Worm (Caenorhabditis elegans) whole organism, midembryonic: Measurements from ENCODE around the gene kcc-1.

Source experiments
- T22C8.4 ChIP-seq: fragments of 200-800 bp; sonication (Bioruptor generic); IDR thresholded peaks from 2 replicates; pipeline ENCODE4 v1.3.6; 2022; ENCODE audit warnings: missing genetic modification characterization, missing compliant biosample characterization
- cog-1 ChIP-seq: sonication (generic microtip); optimal IDR thresholded peaks from 2 replicates; lab custom pipeline; 2016; ENCODE audit warnings: missing genetic modification characterization, missing compliant biosample characterization
- flt-1 ChIP-seq: fragments of 200-800 bp; sonication (Bioruptor generic); IDR thresholded peaks from 2 replicates; pipeline ENCODE4 v1.3.6; 2022; ENCODE audit warnings: missing genetic modification characterization, missing compliant biosample characterization
- klf-2 ChIP-seq: fragments of 200-800 bp; sonication (Bioruptor generic); conservative IDR thresholded peaks from 2 replicates; pipeline ENCODE4 v1.3.6; 2022; ENCODE audit warnings: missing genetic modification reagents, missing genetic modification characterization, missing compliant biosample characterization
- med-1 ChIP-seq: sonication (generic microtip); optimal IDR thresholded peaks from 2 replicates; lab custom pipeline; 2017; ENCODE audit warnings: missing genetic modification characterization, mild to moderate bottlenecking, missing compliant biosample characterization, antibody characterized with exemption, missing genetic modification reagents; ENCODE audit not compliant: insufficient read depth
- ref-1 ChIP-seq: fragments of 200-800 bp; sonication (Bioruptor generic); conservative IDR thresholded peaks from 2 replicates; pipeline ENCODE4 v1.3.6; 2022; ENCODE audit warnings: missing genetic modification reagents, missing genetic modification characterization, missing compliant biosample characterization
- tab-1 ChIP-seq: fragments of 200-800 bp; sonication (Bioruptor generic); IDR thresholded peaks from 2 replicates; pipeline ENCODE4 v1.3.6; 2022; ENCODE audit warnings: missing genetic modification characterization, missing compliant biosample characterization
- ztf-23 ChIP-seq: fragments of 200-800 bp; sonication (Bioruptor generic); IDR thresholded peaks from 2 replicates; pipeline ENCODE4 v1.3.6; 2022; ENCODE audit warnings: missing genetic modification reagents, missing genetic modification characterization, missing compliant biosample characterization
- ztf-29 ChIP-seq: fragments of 200-800 bp; sonication (Bioruptor generic); IDR thresholded peaks from 2 replicates; pipeline ENCODE4 v1.3.6; 2022; ENCODE audit warnings: missing genetic modification reagents, missing genetic modification characterization, missing compliant biosample characterization

kcc-1 gene

DNA sequence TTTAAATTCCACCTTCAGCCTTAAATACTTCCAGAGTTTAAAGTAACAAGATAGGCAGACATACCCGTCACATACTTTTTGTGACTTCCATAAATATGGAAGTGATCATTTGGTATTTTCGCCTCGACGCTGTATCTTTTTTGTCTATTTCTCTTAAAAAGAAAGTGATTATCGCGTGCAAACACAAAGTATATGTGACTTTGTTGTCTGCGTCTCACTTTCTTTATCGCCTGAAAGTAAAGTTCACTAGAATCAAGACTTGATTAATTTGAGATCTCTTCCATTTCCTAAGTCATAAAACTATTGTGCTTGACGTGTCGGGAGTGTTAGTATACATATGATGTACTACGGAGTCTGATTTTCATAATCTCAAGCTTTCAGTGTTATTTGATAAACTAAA, 52.2 kb downstream of the kcc-1 start, which contains the start of gene C06E4.6:
Gene C06E4.6 (minus strand): TSS at position 51 of the 400 bp plus-strand sequence.
- no peak for TF ChIP-seq ref-1 (GFP tag; lab: Robert Waterston, UW)
- no peak for TF ChIP-seq med-1
- TF ChIP-seq ztf-29 = no peak
- no peak for TF ChIP-seq tab-1 (GFP tag; lab: Robert Waterston, UW)
- no peak for TF ChIP-seq ztf-23
- TF ChIP-seq flt-1 = no peak
- TF ChIP-seq cog-1 = no peak
- TF ChIP-seq T22C8.4 = no peak
- TF ChIP-seq klf-2 (GFP tag; lab: Robert Waterston, UW) = no peak

ce11 chrIV:7260587-7260986, 54.5 kb downstream of the kcc-1 start, which contains the start of gene C06E4.3:
C06E4.3 (plus strand) TSS chrIV:7260875.
- TF ChIP-seq tab-1 (GFP tag; lab: Robert Waterston, UW) (no peak), cog-1 (no peak), flt-1 (no peak), ztf-23 (no peak), ref-1 (GFP tag; lab: Robert Waterston, UW) (no peak), med-1 (no peak), T22C8.4 (no peak), ztf-29 (no peak), klf-2 (GFP tag; lab: Robert Waterston, UW) (no peak)

- TF ChIP-seq flt-1 (no peak), T22C8.4 (no peak)
These were observed 57.1 kb downstream of the kcc-1 start, which contains the start of gene glb-2 for ce11 chrIV:7263137-7263536. glb-2 (minus strand) TSS chrIV:7263237.
